Worm (Caenorhabditis elegans): ENCODE measurements around the gene efl-1.

DNA sequence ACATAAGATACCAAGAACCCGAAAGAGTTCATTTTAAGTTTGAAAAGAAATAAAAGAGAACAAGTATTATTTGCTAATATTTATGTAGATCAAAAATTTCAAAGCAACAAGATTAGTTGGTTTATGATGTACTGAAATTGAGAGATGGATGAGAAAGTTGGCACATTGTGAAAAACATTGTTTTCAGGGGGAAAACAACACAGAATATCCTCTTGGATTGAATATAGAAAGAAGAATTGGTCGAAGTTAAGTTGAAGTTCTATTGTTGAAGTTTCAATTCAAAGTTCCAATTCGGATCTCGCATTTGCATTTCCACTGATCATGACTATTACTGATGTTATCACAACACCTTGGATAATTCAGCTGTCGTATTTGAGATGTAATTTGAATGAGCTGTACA is 35.2 kb upstream of the efl-1 start:
- TF ChIP-seq nhr-19 (GFP tag; conservative IDR thresholded peaks at IDR 0.05), result no peak
- TF ChIP-seq elt-3 (tag; optimal IDR thresholded peaks at IDR 0.05), result no peak
- no peak for TF ChIP-seq unc-130 (tag; optimal IDR thresholded peaks at IDR 0.05)
- TF ChIP-seq nhr-28 (tag; optimal IDR thresholded peaks at IDR 0.05), result no peak
- no peak for TF ChIP-seq lin-39 (tag; optimal IDR thresholded peaks at IDR 0.05)
- no peak for TF ChIP-seq efl-1 (optimal IDR thresholded peaks at IDR 0.05)
- TF ChIP-seq efl-1 (GFP tag; optimal IDR thresholded peaks at IDR 0.05 in 1 of 2), result no peak
